Worm (Caenorhabditis elegans): ENCODE measurements around the gene eat-3.

- TF ChIP-seq ztf-11 (tag; optimal IDR thresholded peaks at IDR 0.05): no peak
- TF ChIP-seq blmp-1 (tag; optimal IDR thresholded peaks at IDR 0.05; ENCODE audit: insufficient read depth): no peak
- no peak for TF ChIP-seq nhr-12 (tag; optimal IDR thresholded peaks at IDR 0.05)
- TF ChIP-seq unc-62 (GFP tag; optimal IDR thresholded peaks at IDR 0.05): no peak
- no peak for TF ChIP-seq nhr-10 (tag; optimal IDR thresholded peaks at IDR 0.05)
- no peak for TF ChIP-seq alr-1 (tag; optimal IDR thresholded peaks at IDR 0.05)
- TF ChIP-seq egl-27 (tag; optimal IDR thresholded peaks at IDR 0.05): no peak
- TF ChIP-seq lin-11 (tag; optimal IDR thresholded peaks at IDR 0.05): no peak
These were observed 33.6 kb downstream of the eat-3 start, which contains the start of gene mel-11 for ce11 chrII:9358230-9358629.

Measured in whole organism, L2 larva.